Worm (Caenorhabditis elegans): Measurements from ENCODE around the gene glb-31.

DNA sequence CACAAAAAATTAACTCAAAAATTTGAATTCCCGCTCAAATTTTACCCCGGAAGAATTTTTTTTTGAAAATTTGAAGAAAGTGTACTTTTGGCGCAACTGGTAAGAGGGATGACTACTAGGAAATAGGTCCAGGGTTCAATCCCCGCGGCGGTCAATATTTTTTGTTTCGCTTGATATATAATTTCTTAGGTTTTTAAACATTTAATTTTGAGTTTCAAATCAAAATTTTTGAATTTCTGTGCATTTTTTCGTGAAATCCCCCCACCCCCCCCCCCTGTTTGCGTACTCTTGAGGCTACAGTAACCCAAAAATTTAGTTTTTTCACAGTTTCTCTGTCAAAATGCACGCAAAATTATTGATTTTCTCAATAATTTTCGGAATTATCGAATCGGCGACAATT, 3.3 kb downstream of the glb-31 start, which contains the start of gene Y57G7A.1:
- TF ChIP-seq lsy-2 (tag; optimal IDR thresholded peaks at IDR 0.05) (no peak), nhr-237 (tag; optimal IDR thresholded peaks at IDR 0.05) (no peak), unc-62 (GFP tag; optimal IDR thresholded peaks at IDR 0.05) (no peak), elt-3 (tag; optimal IDR thresholded peaks at IDR 0.05) (no peak), skn-1 (tag; optimal IDR thresholded peaks at IDR 0.05) (no peak), lin-13 (GFP tag; optimal IDR thresholded peaks at IDR 0.05) (no peak)
